Fruit fly (Drosophila melanogaster): Measurements from ENCODE around the gene daed.

- no peak for TF ChIP-seq Asciz (GFP tag; optimal IDR thresholded peaks at IDR 0.05)
- no peak for TF ChIP-seq CG12391 (tag; optimal IDR thresholded peaks at IDR 0.05)
- no peak for TF ChIP-seq slp2 (GFP tag; optimal IDR thresholded peaks at IDR 0.05)
- TF ChIP-seq her (GFP tag; optimal IDR thresholded peaks at IDR 0.05) = no peak
- TF ChIP-seq chn (GFP tag; optimal IDR thresholded peaks at IDR 0.05) = no peak
Measured at dm6 chr2L:2214004-2214403, 2.1 kb downstream of the daed start, which contains the start of the genes Uch and CG34174.
